Worm (Caenorhabditis elegans): ENCODE data around the gene tig-2.
"Not testable (repeated sequence)": the region's sequence is repeated elsewhere in the genome, so short reads cannot be mapped to it uniquely, and the experiment has no call there.

Gene tig-2

DNA sequence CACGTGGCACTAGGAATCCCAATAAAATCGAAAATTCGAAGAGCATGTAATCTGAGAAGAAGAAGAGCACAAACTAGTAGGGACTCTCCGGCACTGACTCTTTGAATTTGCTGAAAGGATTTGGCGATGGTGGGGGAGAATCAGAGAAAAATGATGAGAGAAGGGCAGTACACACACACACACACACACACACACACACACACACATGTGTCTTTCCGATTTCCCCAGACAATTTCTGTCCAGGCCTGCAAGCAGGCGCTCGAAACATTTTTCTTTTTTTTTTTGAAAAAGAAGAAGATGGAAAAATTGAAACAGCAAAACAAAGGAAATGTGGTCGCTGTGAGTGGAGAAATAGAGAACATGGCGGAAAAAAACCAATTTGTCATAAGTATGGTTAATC is at the start of gene tig-2:
TSS of gene tig-2 (minus strand) at position 87 of the 400 bp plus-strand sequence.
- TF ChIP-seq dao-5 (tag; optimal IDR thresholded peaks at IDR 0.05) (no peak), W03F9.2 (tag; optimal IDR thresholded peaks at IDR 0.05) (no peak), him-1 (tag; optimal IDR thresholded peaks at IDR 0.05) (no peak)

DNA sequence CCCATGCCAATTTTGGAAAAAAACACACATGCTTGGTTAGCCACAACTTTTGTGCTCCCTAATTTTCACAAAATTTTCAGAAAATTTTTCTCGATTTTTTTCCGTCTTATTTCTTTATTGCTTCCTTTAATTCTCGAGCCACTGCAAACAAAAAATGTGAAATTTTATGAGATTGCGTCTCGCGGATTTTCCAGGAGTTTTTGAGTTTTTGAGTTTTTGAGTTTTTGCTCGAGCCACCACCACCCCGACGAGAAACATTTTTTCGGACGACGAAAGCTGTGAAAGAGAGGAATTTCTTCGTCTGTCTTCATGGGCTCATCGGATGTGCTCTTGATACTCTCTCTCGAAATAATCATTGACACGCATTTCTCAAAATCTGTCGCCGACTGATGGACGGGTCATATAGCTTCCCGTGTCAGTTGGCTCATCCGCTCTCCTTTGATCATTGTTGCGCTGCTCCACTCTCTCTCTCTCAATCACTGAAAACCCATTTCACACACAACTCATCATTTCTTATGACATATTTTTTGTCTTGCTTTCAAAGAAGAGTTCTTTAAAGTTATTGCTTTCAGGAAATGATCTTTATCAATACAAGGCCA is 47.5 kb upstream of the tig-2 start, which contains the start of gene C18G1.1:
TSS of gene C18G1.1 (plus strand) at position 573 of the 599 bp plus-strand sequence.
- TF ChIP-seq him-1 (tag; optimal IDR thresholded peaks at IDR 0.05), result no peak
- TF ChIP-seq W03F9.2 (tag; optimal IDR thresholded peaks at IDR 0.05), result no peak
- no peak for TF ChIP-seq dao-5 (tag; optimal IDR thresholded peaks at IDR 0.05)

DNA sequence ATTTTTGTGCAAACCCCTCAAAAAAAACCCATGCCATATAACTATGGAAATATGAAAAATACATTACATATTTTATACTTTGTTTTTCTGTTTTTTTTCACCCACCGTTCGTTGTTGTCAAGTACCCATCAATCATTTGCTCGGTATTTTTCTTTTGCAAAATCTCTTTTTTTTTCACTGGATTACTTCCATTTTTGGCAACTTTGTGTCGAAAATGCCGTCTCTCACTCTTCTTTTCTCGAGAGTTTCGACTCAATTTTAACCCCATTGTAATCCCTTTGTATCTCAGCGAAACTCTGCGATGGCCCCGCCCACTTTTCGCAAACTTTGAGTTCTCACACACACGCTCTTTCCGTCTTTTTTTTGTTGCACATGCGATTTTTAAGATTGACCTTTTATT is 45.2 kb upstream of the tig-2 start:
- no peak for TF ChIP-seq him-1 (tag; optimal IDR thresholded peaks at IDR 0.05)
- no peak for TF ChIP-seq W03F9.2 (tag; optimal IDR thresholded peaks at IDR 0.05)
- no peak for TF ChIP-seq dao-5 (tag; optimal IDR thresholded peaks at IDR 0.05)

DNA sequence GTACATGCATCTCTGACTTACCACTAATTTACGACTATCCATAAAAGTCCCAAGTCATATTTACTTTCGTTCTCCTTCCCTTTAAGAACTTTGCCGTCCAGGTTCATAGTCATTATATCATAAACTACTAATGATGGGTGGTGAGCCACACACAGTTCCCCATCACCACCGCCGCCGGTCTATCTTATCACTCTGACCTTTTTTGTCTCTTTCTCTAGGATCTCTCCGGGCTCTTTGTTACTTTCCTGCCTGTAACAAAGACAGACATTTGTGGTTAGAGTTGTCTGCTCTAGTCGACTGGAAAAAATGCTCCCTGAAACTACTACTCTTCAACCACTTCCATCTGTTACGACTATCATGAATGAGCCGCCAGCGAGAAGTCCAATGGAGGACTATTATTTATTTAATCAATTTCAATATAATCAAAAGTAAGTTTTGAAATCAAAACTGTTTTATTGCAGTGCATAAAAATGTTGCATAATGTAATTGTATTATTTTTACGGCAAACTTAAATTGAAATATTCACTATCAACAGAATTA is 40.5 kb upstream of the tig-2 start, which contains the start of gene elt-7:
TSS of gene elt-7 (plus strand) at position 263 of the 540 bp plus-strand sequence.
- TF ChIP-seq W03F9.2 (tag; optimal IDR thresholded peaks at IDR 0.05) (no peak), him-1 (tag; optimal IDR thresholded peaks at IDR 0.05) (no peak), dao-5 (tag; optimal IDR thresholded peaks at IDR 0.05) (no peak)

DNA sequence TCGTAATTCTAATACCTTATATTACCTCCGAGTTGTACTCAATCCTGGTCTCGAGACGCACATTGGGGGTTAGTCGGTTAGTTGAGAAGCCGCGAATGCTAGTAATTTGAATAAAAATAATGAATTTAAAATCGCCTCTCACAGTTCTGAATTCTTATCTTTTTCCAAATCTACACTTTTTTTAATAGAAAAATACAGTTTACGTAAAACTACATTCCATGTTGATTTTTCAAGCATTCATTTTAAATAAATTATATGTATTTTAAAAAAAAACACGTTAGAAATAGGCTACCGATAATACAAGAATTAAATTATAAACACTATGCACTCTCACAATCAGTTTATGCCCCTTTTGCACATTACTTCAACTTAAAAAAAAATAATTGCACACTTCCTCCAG is 39.7 kb upstream of the tig-2 start, which contains the start of gene C18G1.9:
TSS of gene C18G1.9 (minus strand) at position 101 of the 400 bp plus-strand sequence.
- TF ChIP-seq him-1 (tag; optimal IDR thresholded peaks at IDR 0.05), result no peak
- TF ChIP-seq W03F9.2 (tag; optimal IDR thresholded peaks at IDR 0.05), result no peak
- TF ChIP-seq dao-5 (tag; optimal IDR thresholded peaks at IDR 0.05), result no peak

DNA sequence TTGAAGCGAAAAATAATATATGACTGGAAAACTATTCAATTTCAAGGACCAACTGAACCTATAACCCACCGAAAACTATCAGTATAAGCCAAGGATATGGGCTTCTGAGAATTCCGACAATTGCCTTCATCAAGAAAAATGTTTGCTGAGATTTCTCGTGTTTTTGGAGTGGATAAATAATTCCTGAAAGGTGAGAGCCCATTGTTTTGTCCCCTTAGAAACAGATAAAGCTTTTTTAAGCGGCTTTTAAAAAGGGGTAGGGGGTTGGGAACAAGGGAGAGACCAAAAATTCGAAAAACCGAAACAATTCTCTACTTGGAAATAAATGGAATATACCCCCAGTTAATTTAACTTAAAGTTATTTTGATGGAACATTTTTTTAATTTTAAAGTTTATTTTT is 36.5 kb upstream of the tig-2 start, which contains the start of gene C18G1.8:
TSS of gene C18G1.8 (minus strand) at position 101 of the 400 bp plus-strand sequence.
- TF ChIP-seq dao-5 (tag; optimal IDR thresholded peaks at IDR 0.05) (no peak), him-1 (tag; optimal IDR thresholded peaks at IDR 0.05) (no peak), W03F9.2 (tag; optimal IDR thresholded peaks at IDR 0.05) (no peak)

DNA sequence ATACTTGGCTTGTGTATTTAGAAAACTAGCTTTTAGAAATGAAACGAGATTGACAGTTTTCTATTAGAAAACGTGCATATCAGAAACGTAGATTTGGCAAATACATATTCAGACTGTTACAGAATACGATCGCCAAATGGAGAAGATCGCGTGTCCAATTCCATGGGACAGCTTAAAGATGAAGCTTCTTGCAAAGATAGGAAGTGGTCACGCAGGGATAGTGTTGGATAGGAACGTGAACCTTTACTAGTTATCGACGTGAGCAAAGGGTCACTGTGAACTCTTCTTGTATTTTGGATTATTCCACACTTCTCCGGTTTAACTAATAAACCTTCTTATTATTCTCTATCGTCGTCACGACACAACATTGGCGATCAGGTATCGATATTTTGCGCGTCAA is 30.7 kb upstream of the tig-2 start, which contains the start of gene bgnt-1.4:
TSS of gene bgnt-1.4 (plus strand) at position 301 of the 400 bp plus-strand sequence.
- TF ChIP-seq him-1, dao-5, W03F9.2 (tag; optimal IDR thresholded peaks at IDR 0.05): not testable (repeated sequence)

DNA sequence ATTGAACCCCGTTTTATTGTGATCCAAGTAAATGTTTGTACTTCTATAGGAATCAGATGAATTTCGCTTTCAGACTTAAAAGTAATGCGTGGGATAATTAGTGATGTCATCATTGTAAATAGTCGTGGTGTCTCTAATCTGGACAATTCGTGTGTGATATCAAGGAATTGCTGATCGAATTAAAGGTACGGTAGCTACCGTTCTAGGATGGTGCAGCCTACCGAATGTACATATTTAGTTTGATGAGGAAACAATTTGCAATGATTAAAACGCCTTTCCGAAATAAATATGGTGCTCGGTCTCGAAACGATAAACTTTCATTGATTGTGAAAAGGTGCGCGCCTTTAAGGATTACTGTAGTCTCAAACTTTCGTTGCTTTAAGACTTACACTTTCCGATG is 28.6 kb upstream of the tig-2 start:
- no peak for TF ChIP-seq dao-5 (tag; optimal IDR thresholded peaks at IDR 0.05)
- no peak for TF ChIP-seq him-1 (tag; optimal IDR thresholded peaks at IDR 0.05)
- TF ChIP-seq W03F9.2 (tag; optimal IDR thresholded peaks at IDR 0.05), result no peak

DNA sequence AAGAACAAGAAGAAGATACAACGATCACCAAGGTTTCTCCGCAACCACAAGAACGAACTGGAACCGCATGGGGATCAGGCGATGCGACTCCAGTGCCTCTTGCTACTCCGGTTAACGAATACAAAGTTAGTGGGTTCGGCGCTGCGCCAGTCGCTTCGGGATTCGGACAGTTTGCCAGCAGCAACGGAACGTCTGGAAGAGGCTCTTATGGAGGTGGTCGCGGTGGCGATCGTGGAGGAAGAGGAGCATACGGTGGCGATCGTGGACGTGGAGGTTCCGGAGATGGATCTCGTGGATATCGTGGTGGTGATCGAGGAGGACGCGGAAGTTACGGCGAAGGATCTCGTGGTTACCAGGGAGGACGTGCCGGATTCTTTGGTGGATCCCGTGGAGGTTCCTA is 28.1 kb upstream of the tig-2 start:
- TF ChIP-seq W03F9.2 (tag; optimal IDR thresholded peaks at IDR 0.05), result no peak
- TF ChIP-seq him-1 (tag; optimal IDR thresholded peaks at IDR 0.05), result no peak
- no peak for TF ChIP-seq dao-5 (tag; optimal IDR thresholded peaks at IDR 0.05)

DNA sequence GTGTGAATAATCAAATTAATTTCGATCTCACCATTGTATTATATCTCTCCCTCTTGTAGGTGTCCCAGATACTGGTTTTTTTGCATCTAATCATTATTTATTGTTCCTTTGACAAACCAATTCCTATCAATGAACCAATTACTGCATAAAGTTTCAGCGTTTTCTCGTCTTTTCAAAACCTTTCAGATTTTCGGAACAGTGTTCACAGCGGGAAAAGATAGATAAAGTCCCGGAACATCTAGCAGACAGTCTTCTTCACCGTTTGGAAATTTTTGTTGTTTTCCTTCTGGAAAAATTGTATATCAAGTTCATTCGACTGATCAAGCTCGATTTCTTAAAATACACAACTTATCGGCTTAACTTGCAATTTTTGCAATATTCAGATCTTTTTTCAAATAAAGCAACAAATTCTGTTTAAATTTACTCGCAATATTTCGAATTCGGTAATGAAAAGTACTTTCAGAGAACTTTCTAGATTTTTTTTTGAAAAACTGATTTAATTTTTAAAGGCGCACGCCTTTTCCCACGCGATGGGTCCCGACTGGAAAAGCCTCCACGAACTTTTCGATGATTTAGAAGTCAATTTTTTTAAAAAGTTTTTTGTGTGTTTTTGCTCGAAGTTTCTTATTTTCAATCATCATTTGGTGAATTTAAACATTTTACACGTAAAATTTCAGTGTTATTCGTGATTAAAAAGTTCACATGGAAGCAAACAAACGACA is 25.5 kb upstream of the tig-2 start, which contains the start of gene pgl-3:
TSS of gene pgl-3 (plus strand) at position 672 of the 722 bp plus-strand sequence.
- TF ChIP-seq W03F9.2 (tag; optimal IDR thresholded peaks at IDR 0.05) (no peak), dao-5 (tag; optimal IDR thresholded peaks at IDR 0.05) (no peak), him-1 (tag; optimal IDR thresholded peaks at IDR 0.05) (no peak)

DNA sequence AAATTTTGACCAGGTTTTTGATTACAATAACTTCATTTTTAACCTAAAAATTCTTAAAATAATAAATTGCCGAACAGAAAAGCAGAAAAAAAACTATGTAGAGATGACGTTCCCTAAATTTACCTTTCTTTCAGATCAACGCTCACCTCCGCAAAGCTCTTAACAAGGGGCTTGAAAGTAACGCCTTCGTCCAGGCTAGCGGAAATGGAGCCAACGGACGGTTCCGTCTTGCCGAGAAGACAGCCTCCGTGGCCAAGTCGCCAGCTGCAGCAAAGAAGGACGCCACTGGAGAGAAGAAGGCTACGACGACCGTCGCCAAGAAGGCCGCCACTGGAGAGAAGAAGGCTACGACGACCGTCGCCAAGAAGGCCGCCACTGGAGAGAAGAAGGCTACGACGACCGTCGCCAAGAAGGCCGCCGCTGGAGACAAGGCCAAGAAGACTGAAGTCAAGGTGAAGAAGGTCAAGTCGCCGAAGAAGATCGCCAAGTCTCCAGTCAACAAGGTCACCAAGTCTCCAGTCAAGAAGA is 24.8 kb upstream of the tig-2 start:
- no peak for TF ChIP-seq dao-5 (tag; optimal IDR thresholded peaks at IDR 0.05)
- no peak for TF ChIP-seq him-1 (tag; optimal IDR thresholded peaks at IDR 0.05)
- TF ChIP-seq W03F9.2 (tag; optimal IDR thresholded peaks at IDR 0.05), result no peak

DNA sequence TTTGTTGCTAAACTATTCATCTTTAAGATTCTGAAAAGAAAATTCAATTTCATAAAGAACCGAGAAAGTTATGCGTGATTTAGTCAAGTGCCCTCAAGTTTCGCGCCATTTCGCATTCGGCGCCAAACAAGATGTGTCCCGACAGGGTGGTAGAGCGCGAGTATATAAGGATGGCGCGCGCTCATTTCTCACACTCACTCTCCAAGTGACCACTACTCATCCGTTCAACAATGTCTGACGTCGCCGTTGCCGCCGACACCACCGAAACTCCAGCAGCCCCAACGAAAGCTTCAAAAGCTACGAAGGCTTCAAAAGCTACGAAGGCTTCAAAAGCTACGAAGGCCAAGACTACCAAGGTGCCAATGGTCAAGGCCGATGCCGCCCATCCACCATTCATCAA is 24.2 kb upstream of the tig-2 start, which contains the start of gene hil-4:
TSS of gene hil-4 (plus strand) at position 191 of the 400 bp plus-strand sequence.
- TF ChIP-seq him-1 (tag; optimal IDR thresholded peaks at IDR 0.05), result no peak
- no peak for TF ChIP-seq W03F9.2 (tag; optimal IDR thresholded peaks at IDR 0.05)
- no peak for TF ChIP-seq dao-5 (tag; optimal IDR thresholded peaks at IDR 0.05)

DNA sequence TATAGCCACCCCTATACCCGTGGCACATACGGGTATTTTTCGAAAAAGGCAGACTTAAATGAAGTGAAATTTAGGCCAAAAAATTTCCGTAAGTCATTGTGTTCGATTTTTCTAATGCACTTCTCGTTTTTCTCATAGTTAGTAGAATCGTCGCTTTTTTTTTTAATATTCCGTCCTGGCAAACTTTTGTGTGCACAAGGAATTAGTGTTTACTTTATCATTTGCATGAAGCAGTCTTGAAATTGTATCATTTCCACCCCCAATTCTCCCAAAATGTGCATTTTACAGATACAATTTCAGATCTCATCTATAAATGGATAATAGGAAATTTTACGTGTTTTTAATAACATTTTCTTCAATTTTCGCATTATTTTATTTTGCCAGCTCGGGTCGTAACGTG is 20.3 kb upstream of the tig-2 start, which contains the start of gene C18G1.6:
TSS of gene C18G1.6 (plus strand) at position 301 of the 400 bp plus-strand sequence.
- TF ChIP-seq him-1 (tag; optimal IDR thresholded peaks at IDR 0.05), result no peak
- no peak for TF ChIP-seq dao-5 (tag; optimal IDR thresholded peaks at IDR 0.05)
- no peak for TF ChIP-seq W03F9.2 (tag; optimal IDR thresholded peaks at IDR 0.05)
